Worm (Caenorhabditis elegans) whole organism, L4/young adult: ENCODE results near the gene srab-11.

Source experiments
- W03F9.2 ChIP-seq: fragments of 150-350 bp; optimal IDR thresholded peaks from 2 replicates; lab custom pipeline; 2014; ENCODE audit warnings: missing biosample characterization, missing genetic modification characterization
- dao-5 ChIP-seq: sonication (generic microtip); optimal IDR thresholded peaks from 2 replicates; lab custom pipeline; 2016; ENCODE audit warnings: missing genotype, missing genetic modification characterization, moderate library complexity, missing compliant biosample characterization
- him-1 ChIP-seq: sonication (generic microtip); optimal IDR thresholded peaks from 2 replicates; lab custom pipeline; 2016; ENCODE audit warnings: missing genotype, missing genetic modification reagents, missing genetic modification characterization, missing compliant biosample characterization

The srab-11 gene

DNA sequence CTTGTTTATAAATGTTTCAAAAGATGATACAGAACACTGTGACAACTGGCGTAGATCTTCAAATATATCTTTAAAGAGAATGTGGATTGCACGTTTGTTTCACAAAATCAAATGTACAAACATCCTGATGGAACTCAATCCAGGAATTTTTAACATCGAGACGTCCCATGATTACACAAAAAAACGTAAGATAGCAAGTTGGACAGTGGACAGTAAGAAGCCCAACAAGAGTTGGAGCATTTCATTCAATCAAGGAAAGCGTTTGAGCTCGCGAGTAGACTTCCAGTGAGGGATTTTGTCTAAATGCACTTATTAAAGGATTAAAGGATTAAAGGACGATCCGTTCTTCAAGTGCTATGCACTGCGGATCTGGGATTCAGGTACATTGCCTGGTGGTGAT lies 12.4 kb upstream of the srab-11 start, which contains the start of gene C36C5.12:
TSS of gene C36C5.12 (minus strand) at position 101 of the 400 bp plus-strand sequence.
- TF ChIP-seq W03F9.2 (no peak), him-1 (no peak), dao-5 (no peak)

DNA sequence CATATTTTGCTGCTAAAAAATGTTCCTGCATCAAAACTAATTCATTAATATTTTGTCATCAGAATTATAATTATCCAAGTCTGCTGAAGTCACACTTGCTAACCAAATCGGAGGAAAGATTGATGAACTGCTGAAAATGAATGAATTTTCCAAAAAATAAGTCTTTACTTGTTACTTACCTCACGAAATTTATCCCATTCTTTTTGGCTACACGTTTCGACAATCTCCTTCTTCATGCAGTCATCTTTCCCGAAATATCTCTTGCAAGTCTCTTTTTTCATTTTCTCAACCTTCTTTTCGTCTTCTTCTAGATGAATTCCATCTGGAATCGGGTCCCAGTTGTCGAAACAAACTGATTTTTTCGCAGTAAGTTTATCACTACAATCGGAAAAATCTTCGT lies 11.5 kb upstream of the srab-11 start:
- TF ChIP-seq dao-5 (no peak), W03F9.2 (no peak), him-1 (no peak)

DNA sequence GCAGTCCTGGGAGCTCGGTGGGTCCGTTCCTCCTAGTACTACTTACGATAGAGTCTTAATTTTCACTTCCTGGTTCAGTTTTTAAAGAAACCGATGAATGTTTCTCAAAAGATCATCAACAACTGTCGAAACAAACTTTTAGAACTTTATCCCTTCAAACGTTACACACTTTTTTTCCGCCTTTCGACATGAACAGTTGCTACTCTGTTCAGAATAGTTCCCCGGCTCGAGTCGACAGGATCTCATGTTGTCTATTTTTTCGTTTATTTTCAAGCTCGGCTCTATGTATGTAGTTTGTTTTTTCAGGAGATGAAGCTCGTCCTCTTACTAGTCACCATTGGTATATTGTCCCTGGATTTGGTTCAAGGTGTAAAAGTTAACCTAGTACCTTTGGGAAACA lies 10.0 kb upstream of the srab-11 start, which contains the start of gene exh-1:
TSS of gene exh-1 (plus strand) at position 301 of the 400 bp plus-strand sequence.
- TF ChIP-seq W03F9.2 (no peak), him-1 (no peak), dao-5 (no peak)

DNA sequence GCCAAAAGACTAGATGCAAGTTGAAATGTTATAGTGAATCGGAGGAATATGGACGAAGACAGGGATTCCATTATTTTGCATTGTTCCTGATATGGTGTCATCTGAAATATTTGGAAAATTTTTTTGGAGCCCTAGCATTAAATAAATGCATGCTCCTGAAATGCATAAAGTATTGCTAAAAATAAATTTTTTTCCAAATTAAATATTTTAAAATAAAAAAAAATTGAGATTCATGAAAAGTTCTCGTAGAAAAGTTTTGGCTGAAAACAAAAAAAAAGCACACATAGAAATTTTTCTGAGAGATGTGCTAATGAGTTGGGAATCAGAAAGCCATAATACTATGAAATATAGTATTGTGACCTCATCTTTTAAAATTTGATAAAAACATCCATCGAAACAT lies 8.2 kb upstream of the srab-11 start, which contains the start of gene srab-7:
TSS of gene srab-7 (minus strand) at position 101 of the 400 bp plus-strand sequence.
- TF ChIP-seq dao-5 (no peak), W03F9.2 (no peak), him-1 (no peak)

ce11 chrV:3151862-3152261 lies 5.0 kb upstream of the srab-11 start, which contains the start of gene srab-6:
Gene srab-6 (minus strand): TSS chrV:3151962.
- no peak for TF ChIP-seq him-1
- TF ChIP-seq dao-5 = no peak
- TF ChIP-seq W03F9.2 = no peak

DNA sequence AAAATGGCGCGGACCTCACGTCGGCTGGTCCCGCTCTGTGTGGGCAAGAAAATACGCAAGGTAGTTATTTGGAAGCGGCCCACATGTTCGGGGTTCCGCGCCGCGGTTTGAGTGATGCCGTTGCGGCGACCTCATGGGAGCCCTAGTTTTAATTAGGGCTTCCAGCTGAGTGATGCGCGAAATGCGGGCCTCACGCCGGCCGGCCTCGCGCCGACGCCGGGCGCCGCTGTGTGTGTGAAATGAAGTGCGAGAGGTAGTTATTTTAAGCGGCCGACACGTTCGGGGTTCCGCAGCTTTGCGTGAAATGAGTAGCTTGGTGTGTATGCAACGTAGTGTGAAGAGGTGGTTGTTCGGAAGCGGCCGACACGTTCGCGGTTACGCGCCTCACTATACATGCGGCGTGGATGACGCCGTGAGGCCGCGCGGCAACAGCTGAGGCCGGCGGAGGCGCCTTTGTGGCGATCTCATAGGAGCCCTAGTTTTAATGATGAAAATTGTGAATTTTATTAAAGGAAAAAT lies 3.1 kb upstream of the srab-11 start:
- TF ChIP-seq W03F9.2 (no peak), him-1 (no peak), dao-5 (no peak)

DNA sequence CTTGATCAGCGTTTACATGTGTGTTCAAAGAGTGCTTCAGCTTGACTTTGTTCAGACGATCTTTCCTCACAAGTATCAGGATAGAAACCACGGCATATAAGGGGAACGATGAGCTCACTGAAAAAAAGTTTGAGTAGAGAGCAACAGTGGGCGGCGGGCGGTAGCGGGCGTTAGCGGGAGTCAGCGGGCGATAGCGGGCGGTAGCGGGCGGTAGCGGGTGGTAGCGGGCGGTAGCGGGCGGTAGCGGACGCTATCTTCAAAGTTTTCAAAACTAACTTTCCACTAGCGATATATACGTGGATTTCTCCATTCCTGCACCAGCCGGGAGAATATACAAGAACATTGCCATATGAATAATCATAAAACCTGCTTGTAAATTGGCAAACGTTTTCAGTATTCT lies 1.6 kb downstream of the srab-11 start:
- no peak for TF ChIP-seq W03F9.2
- no peak for TF ChIP-seq dao-5
- TF ChIP-seq him-1 = no peak

DNA sequence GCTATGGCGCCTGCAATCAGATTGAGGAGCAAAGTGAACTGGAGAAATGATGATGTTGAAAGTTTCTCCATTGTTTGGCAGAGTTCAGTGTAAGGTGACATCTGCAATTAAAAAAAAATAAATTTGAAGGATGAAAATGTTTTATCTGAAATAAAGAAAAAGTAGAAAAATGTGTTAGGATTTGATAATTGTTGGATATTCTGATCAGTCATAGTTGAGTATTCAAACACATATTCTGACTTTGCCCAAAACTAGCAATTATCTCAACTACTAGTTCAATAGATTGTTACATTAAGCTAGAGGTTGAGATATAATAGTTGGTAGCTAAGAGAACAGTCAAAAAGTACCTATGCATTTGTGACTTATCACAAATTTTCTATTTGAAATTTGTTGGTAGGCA lies 2.3 kb downstream of the srab-11 start, which contains the start of gene srab-10:
TSS of gene srab-10 (minus strand) at position 101 of the 400 bp plus-strand sequence.
- no peak for TF ChIP-seq W03F9.2
- no peak for TF ChIP-seq him-1
- TF ChIP-seq dao-5 = no peak

DNA sequence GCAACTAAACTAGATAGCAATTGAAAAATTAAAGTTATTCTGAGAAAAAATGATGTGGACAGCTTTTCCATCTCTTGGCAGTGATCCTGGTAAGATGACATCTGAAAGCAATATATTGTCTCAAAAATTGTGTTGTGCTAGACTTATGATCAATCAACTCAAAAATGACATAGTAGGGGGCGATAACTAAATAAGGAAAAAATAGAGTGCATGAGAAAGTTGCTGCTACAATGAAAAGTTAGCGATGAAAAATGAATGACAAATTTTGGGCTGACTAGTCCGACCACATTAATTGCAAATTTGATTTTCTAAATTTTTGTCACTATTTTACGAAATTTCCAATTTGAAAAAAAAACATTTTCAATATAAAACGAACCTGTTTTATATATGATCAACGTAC lies 5.6 kb downstream of the srab-11 start, which contains the start of gene srab-9:
TSS of gene srab-9 (minus strand) at position 101 of the 400 bp plus-strand sequence.
- no peak for TF ChIP-seq dao-5
- TF ChIP-seq him-1 = no peak
- TF ChIP-seq W03F9.2 = no peak

ce11 chrV:3138488-3138887 lies 8.3 kb downstream of the srab-11 start, which contains the start of the genes irld-3 and F02C9.1:
Gene irld-3 (minus strand): TSS chrV:3138588.
Gene F02C9.1 (plus strand): TSS chrV:3138703.
- TF ChIP-seq him-1 (no peak), W03F9.2 (no peak), dao-5 (no peak)

- TF ChIP-seq dao-5 (no peak), W03F9.2 (no peak), him-1 (no peak)
These were observed 13.5 kb downstream of the srab-11 start, which contains the start of gene F02C9.2 for ce11 chrV:3133293-3133755. Gene F02C9.2 (plus strand): TSS chrV:3133705.

DNA sequence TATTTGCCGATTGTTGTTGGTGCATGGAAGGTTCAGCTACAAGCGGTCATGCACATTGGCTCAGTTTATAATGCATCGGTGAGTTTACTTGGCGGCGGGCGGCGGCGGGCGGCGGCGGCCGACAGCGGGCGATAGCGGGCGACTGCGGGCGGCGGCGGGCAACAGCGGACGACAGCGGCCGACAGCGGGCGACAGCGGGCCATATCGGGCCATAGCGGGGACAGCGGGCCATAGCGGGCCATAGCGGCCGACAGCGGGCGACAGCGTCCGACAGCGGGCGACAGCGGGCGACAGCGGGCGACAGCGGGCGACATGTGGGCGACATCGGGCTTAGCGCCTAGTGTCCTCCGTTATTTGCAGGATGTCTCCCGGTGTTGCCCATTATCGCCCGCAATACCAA lies 14.7 kb downstream of the srab-11 start:
- no peak for TF ChIP-seq W03F9.2
- no peak for TF ChIP-seq dao-5
- no peak for TF ChIP-seq him-1

DNA sequence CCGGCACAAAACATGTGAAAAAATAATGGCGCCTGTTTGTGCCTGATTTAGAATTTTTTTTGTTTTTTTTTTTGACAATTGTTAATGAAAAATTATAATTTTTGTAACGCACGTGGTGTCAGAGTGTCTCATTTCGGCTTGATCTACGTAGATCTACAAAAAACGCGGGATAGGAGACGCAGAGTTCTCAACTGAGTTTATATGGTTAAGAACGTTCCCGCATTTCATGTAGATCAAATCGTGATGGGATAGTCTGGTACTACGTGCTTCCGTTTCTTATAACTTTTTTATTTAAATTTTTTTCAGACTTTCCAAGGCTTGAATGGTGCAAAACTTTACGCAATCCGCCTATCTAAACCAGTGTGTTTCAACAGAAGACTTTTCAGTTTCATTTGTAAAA lies 18.0 kb downstream of the srab-11 start, which contains the start of gene tat-6:
TSS of gene tat-6 (plus strand) at position 301 of the 400 bp plus-strand sequence.
- TF ChIP-seq him-1 (no peak), W03F9.2 (no peak), dao-5 (no peak)

DNA sequence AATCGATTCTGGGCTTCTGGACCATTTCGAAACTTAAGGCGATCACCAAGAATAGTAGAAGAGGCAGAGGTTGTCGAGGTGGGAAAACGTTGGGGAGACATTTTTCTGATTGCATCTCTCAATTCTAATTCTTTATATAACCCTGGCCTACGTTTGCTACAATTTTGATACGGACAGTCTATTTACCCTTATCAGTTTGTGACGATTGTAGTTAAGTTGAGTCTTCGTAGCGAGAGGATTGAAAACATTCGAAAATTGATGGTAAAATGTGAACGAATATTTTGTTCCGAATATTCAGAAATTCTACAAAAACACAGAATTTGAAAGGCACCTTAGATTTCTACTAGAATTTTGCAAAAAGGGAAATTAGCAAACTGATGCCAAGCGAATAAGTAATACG lies 19.2 kb downstream of the srab-11 start, which contains the start of gene Y73C8C.10:
TSS of gene Y73C8C.10 (minus strand) at position 101 of the 400 bp plus-strand sequence.
- TF ChIP-seq dao-5 (no peak), W03F9.2 (no peak), him-1 (no peak)

ce11 chrV:3124912-3125311 lies 21.9 kb downstream of the srab-11 start, which contains the start of gene Y73C8C.12:
Gene Y73C8C.12 (plus strand): TSS chrV:3125212.
- TF ChIP-seq him-1 (no peak), dao-5 (no peak), W03F9.2 (no peak)

- TF ChIP-seq him-1 (no peak), W03F9.2 (no peak), dao-5 (no peak)
These were observed 24.4 kb downstream of the srab-11 start for ce11 chrV:3122403-3122802.
